Worm (Caenorhabditis elegans) whole organism, midembryonic: Measurements from ENCODE around the gene mre-11.

Experiments
- T22C8.4 ChIP-seq: fragments of 200-800 bp; sonication (Bioruptor generic); IDR thresholded peaks from 2 replicates; pipeline ENCODE4 v1.3.6; 2022; ENCODE audit warnings: missing genetic modification characterization, missing compliant biosample characterization
- cog-1 ChIP-seq: sonication (generic microtip); optimal IDR thresholded peaks from 2 replicates; lab custom pipeline; 2016; ENCODE audit warnings: missing genetic modification characterization, missing compliant biosample characterization
- flt-1 ChIP-seq: fragments of 200-800 bp; sonication (Bioruptor generic); IDR thresholded peaks from 2 replicates; pipeline ENCODE4 v1.3.6; 2022; ENCODE audit warnings: missing genetic modification characterization, missing compliant biosample characterization
- klf-2 ChIP-seq: fragments of 200-800 bp; sonication (Bioruptor generic); conservative IDR thresholded peaks from 2 replicates; pipeline ENCODE4 v1.3.6; 2022; ENCODE audit warnings: missing genetic modification reagents, missing genetic modification characterization, missing compliant biosample characterization
- med-1 ChIP-seq: sonication (generic microtip); optimal IDR thresholded peaks from 2 replicates; lab custom pipeline; 2017; ENCODE audit warnings: missing genetic modification characterization, mild to moderate bottlenecking, missing compliant biosample characterization, antibody characterized with exemption, missing genetic modification reagents; ENCODE audit not compliant: insufficient read depth
- ref-1 ChIP-seq: fragments of 200-800 bp; sonication (Bioruptor generic); conservative IDR thresholded peaks from 2 replicates; pipeline ENCODE4 v1.3.6; 2022; ENCODE audit warnings: missing genetic modification reagents, missing genetic modification characterization, missing compliant biosample characterization
- tab-1 ChIP-seq: fragments of 200-800 bp; sonication (Bioruptor generic); IDR thresholded peaks from 2 replicates; pipeline ENCODE4 v1.3.6; 2022; ENCODE audit warnings: missing genetic modification characterization, missing compliant biosample characterization
- ztf-23 ChIP-seq: fragments of 200-800 bp; sonication (Bioruptor generic); IDR thresholded peaks from 2 replicates; pipeline ENCODE4 v1.3.6; 2022; ENCODE audit warnings: missing genetic modification reagents, missing genetic modification characterization, missing compliant biosample characterization
- ztf-29 ChIP-seq: fragments of 200-800 bp; sonication (Bioruptor generic); IDR thresholded peaks from 2 replicates; pipeline ENCODE4 v1.3.6; 2022; ENCODE audit warnings: missing genetic modification reagents, missing genetic modification characterization, missing compliant biosample characterization

mre-11 gene

ce11 chrV:10702910-10703309 is 33.8 kb downstream of the mre-11 start:
- TF ChIP-seq ztf-23 (GFP tag; lab: Robert Waterston, UW): no peak
- no peak for TF ChIP-seq ref-1 (GFP tag; lab: Robert Waterston, UW)
- no peak for TF ChIP-seq flt-1 (GFP tag; lab: Robert Waterston, UW)
- no peak for TF ChIP-seq cog-1 (tag; lab: Kevin White, UChicago)
- TF ChIP-seq tab-1 (GFP tag; lab: Robert Waterston, UW): no peak
- no peak for TF ChIP-seq med-1 (GFP tag; lab: Kevin White, UChicago)
- no peak for TF ChIP-seq T22C8.4 (GFP tag; lab: Robert Waterston, UW)
- no peak for TF ChIP-seq ztf-29 (GFP tag; lab: Robert Waterston, UW)
- no peak for TF ChIP-seq klf-2

- TF ChIP-seq med-1 (GFP tag; lab: Kevin White, UChicago) (no peak), flt-1 (GFP tag; lab: Robert Waterston, UW) (no peak), tab-1 (GFP tag; lab: Robert Waterston, UW) (no peak), ztf-29 (GFP tag; lab: Robert Waterston, UW) (no peak), ref-1 (GFP tag; lab: Robert Waterston, UW) (no peak), cog-1 (tag; lab: Kevin White, UChicago) (no peak), T22C8.4 (GFP tag; lab: Robert Waterston, UW) (no peak), ztf-23 (GFP tag; lab: Robert Waterston, UW) (no peak), klf-2 (no peak)
These were observed 34.4 kb downstream of the mre-11 start, which contains the start of gene pph-1 for ce11 chrV:10702249-10702648. Gene pph-1, plus strand, starts transcription at chrV:10702549.

DNA sequence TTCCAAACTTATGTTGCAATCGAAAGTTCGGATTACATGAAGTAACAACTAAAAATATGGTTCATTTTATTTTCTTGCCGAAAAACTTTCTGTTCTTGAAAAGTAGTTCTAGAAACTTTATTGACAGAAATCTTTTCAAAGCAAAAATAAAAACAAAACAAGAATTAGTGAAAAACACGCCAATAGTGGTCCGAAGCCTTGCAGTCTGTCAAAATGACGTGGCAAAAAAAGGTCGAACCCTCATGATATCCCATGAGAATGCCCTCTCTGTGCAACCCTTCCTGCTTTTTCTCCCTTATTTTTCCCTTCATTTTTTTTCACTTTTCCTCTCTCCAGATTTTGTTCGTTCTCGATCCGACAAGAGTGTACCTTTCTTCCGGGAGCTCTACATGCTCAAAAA is 37.5 kb downstream of the mre-11 start:
- TF ChIP-seq ref-1 (GFP tag; lab: Robert Waterston, UW) (no peak), ztf-29 (GFP tag; lab: Robert Waterston, UW) (no peak), ztf-23 (GFP tag; lab: Robert Waterston, UW) (no peak), cog-1 (tag; lab: Kevin White, UChicago) (no peak), flt-1 (GFP tag; lab: Robert Waterston, UW) (no peak), med-1 (GFP tag; lab: Kevin White, UChicago) (no peak), klf-2 (no peak), tab-1 (GFP tag; lab: Robert Waterston, UW) (no peak), T22C8.4 (GFP tag; lab: Robert Waterston, UW) (no peak)

DNA sequence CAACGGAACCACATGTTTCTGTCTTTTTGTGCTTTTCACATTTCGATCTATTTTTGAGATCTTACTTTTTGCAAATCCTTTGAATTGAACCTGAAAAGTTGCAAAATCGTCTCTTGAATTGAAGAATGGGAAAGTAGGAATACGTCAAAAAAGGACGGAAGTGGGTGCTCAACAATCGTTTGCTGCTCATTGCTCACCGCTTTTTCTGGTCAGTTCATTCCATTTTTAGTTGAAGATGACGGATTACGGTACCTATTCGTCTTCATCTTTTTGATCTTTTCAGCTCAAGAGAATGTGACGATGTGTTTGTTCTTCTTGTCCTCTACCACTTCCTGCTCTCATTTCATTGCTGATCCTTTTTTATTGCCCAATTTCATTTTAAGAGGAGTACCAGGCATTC is 41.5 kb downstream of the mre-11 start, which contains the start of gene C05A2.4:
Gene C05A2.4, plus strand, starts transcription at position 301 of the 400 bp plus-strand sequence.
- TF ChIP-seq klf-2 (no peak), flt-1 (GFP tag; lab: Robert Waterston, UW) (no peak), tab-1 (GFP tag; lab: Robert Waterston, UW) (no peak)

ce11 chrV:10693749-10694148 is 42.9 kb downstream of the mre-11 start:
- no peak for TF ChIP-seq cog-1 (tag; lab: Kevin White, UChicago)
- no peak for TF ChIP-seq klf-2
- no peak for TF ChIP-seq flt-1 (GFP tag; lab: Robert Waterston, UW)
- no peak for TF ChIP-seq tab-1 (GFP tag; lab: Robert Waterston, UW)
- no peak for TF ChIP-seq med-1 (GFP tag; lab: Kevin White, UChicago)
- TF ChIP-seq T22C8.4 (GFP tag; lab: Robert Waterston, UW): no peak
- no peak for TF ChIP-seq ztf-23 (GFP tag; lab: Robert Waterston, UW)

ce11 chrV:10691313-10691712 is 45.4 kb downstream of the mre-11 start:
- TF ChIP-seq med-1 (GFP tag; lab: Kevin White, UChicago) (no peak), ztf-23 (GFP tag; lab: Robert Waterston, UW) (no peak)

- TF ChIP-seq ztf-23 (GFP tag; lab: Robert Waterston, UW) (no peak), ztf-29 (GFP tag; lab: Robert Waterston, UW) (no peak), tab-1 (GFP tag; lab: Robert Waterston, UW) (no peak)
These were observed 49.1 kb downstream of the mre-11 start, which contains the start of gene F29F11.20 for ce11 chrV:10687601-10688000. Gene F29F11.20, plus strand, starts transcription at chrV:10687901.

DNA sequence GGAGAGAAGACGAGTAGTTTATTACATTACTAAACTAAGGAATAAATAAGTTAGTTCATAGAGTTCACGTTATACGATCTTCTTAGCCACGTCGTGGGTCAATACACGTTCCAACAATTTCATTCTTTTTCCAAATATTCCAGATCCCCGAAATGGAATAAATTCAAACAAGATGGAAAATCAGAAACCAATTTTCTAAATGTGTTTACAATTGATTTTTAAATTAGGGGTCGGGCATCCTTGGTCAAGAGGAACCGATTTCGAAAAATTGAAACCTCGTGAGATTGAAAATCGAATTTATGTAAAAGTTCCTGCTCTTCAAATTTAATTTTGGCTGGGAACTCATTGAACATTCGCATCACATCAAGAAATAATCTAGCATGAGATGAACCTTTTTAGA is 51.9 kb downstream of the mre-11 start:
- TF ChIP-seq ref-1 (GFP tag; lab: Robert Waterston, UW) (no peak), tab-1 (GFP tag; lab: Robert Waterston, UW) (no peak), med-1 (GFP tag; lab: Kevin White, UChicago) (no peak), flt-1 (GFP tag; lab: Robert Waterston, UW) (no peak), ztf-29 (GFP tag; lab: Robert Waterston, UW) (no peak), klf-2 (no peak), ztf-23 (GFP tag; lab: Robert Waterston, UW) (no peak), T22C8.4 (GFP tag; lab: Robert Waterston, UW) (no peak), cog-1 (tag; lab: Kevin White, UChicago) (no peak)
